Worm (Caenorhabditis elegans) whole organism, L1 larva: ENCODE measurements around the gene R13D11.10.
"Not testable (repeated sequence)": the region's sequence is repeated elsewhere in the genome, so short reads cannot be mapped to it uniquely, and the experiment has no call there.

Experiments used
- C16A3.4 ChIP-seq: fragments of 150-350 bp; optimal IDR thresholded peaks from 2 replicates; lab custom pipeline; 2014; ENCODE audit warnings: missing biosample characterization, missing genetic modification characterization
- aly-2 ChIP-seq: fragments of 150-350 bp; optimal IDR thresholded peaks from 2 replicates; lab custom pipeline; 2014; ENCODE audit warnings: missing biosample characterization, missing genetic modification characterization
- nhr-47 ChIP-seq: sonication (generic microtip); optimal IDR thresholded peaks from 2 replicates; lab custom pipeline; 2016; ENCODE audit warnings: mild to moderate bottlenecking, missing genetic modification characterization, moderate library complexity, missing compliant biosample characterization
- sox-4 ChIP-seq: sonication (generic microtip); optimal IDR thresholded peaks from 2 replicates; lab custom pipeline; 2016; ENCODE audit warnings: missing genetic modification characterization, missing compliant biosample characterization
- sptf-1 ChIP-seq: fragments of 150-350 bp; optimal IDR thresholded peaks from 2 replicates; lab custom pipeline; 2014; ENCODE audit warnings: missing biosample characterization, missing genetic modification characterization
- sup-37 ChIP-seq: fragments of 200-800 bp; sonication (Bioruptor generic); optimal IDR thresholded peaks from 2 replicates; lab custom pipeline; 2018; ENCODE audit warnings: mild to moderate bottlenecking, missing genetic modification characterization, missing compliant biosample characterization

DNA sequence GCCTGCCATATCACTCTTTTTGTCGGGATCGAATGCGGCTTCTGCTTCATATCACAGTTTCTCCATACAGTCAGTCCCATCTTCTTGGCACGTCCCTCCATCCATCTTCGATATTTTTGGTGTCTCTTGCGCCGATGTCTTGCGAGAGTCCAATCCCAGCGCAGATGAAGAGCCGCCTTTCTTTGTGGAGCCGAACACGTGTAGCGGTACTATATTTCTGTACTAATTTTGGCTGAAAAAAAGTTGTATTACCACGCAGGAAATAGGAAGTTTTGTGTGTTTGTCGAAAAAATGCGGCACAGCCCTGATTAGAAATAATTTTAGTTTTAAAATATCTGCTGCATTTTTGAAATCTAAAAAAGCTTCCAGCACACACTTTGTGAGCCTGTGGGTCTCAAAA lies 30.1 kb upstream of the R13D11.10 start, which contains the start of gene K09C6.8:
- not testable (repeated sequence) for TF ChIP-seq nhr-47 (tag; lab: Kevin White, UChicago); aly-2 (tag; lab: Kevin White, UChicago); C16A3.4 (tag; lab: Kevin White, UChicago); sox-4 (tag; lab: Kevin White, UChicago); sup-37 (GFP tag; lab: Kevin White, UChicago); sptf-1 (tag; lab: Kevin White, UChicago)
